Worm (Caenorhabditis elegans) whole organism, late embryonic: ENCODE results near the gene gmeb-3.
A peak's percentile ranks its signal among the peaks of the same experiment; 100 is the strongest.

Source experiments
- F13H6.1 ChIP-seq: sonication (generic microtip); optimal IDR thresholded peaks from 2 replicates; lab custom pipeline; 2016; ENCODE audit warnings: missing genetic modification characterization, missing compliant biosample characterization
- ceh-18 ChIP-seq: sonication (generic microtip); optimal IDR thresholded peaks from 2 replicates; lab custom pipeline; 2016; ENCODE audit warnings: missing genetic modification characterization, missing compliant biosample characterization
- ceh-19 ChIP-seq: fragments of 200-800 bp; sonication (Bioruptor generic); optimal IDR thresholded peaks from 2 replicates; lab custom pipeline; 2018; ENCODE audit warnings: mild to moderate bottlenecking, missing genetic modification characterization, missing compliant biosample characterization
- ceh-22 ChIP-seq: sonication (generic microtip); optimal IDR thresholded peaks from 2 replicates; lab custom pipeline; 2017; ENCODE audit warnings: missing biosample characterization, missing genetic modification characterization
- ceh-24 ChIP-seq: sonication (generic microtip); optimal IDR thresholded peaks from 2 replicates; lab custom pipeline; 2016; ENCODE audit warnings: mild to moderate bottlenecking, missing genetic modification characterization, missing compliant biosample characterization
- ceh-30 ChIP-seq: fragments of 150-350 bp; optimal IDR thresholded peaks from 2 replicates; lab custom pipeline; 2014; ENCODE audit warnings: missing biosample characterization, missing genetic modification characterization
- ceh-31 ChIP-seq: sonication (generic microtip); optimal IDR thresholded peaks from 2 replicates; lab custom pipeline; 2016; ENCODE audit warnings: missing genetic modification characterization, missing compliant biosample characterization
- ceh-45 ChIP-seq: fragments of 200-800 bp; sonication (Bioruptor generic); IDR thresholded peaks from 2 replicates; pipeline ENCODE4 v1.3.6; 2022; ENCODE audit warnings: missing genetic modification reagents, missing genetic modification characterization, missing compliant biosample characterization
- ceh-48 ChIP-seq: sonication (generic microtip); optimal IDR thresholded peaks from 2 replicates; lab custom pipeline; 2016; ENCODE audit warnings: missing genetic modification characterization, inconsistent platforms, missing compliant biosample characterization
- ceh-6 ChIP-seq: fragments of 200-800 bp; sonication (Bioruptor generic); optimal IDR thresholded peaks from 2 replicates; lab custom pipeline; 2018; ENCODE audit warnings: mild to moderate bottlenecking, missing genetic modification characterization, missing compliant biosample characterization
- che-1 ChIP-seq: sonication (generic microtip); optimal IDR thresholded peaks from 2 replicates; lab custom pipeline; 2016; ENCODE audit warnings: mild to moderate bottlenecking, missing genetic modification characterization, missing compliant biosample characterization
- elt-2 ChIP-seq: sonication (generic microtip); optimal IDR thresholded peaks from 2 replicates; lab custom pipeline; 2016; ENCODE audit warnings: missing genetic modification reagents, missing genetic modification characterization, missing compliant biosample characterization
- elt-4 ChIP-seq: sonication (generic microtip); optimal IDR thresholded peaks from 2 replicates; lab custom pipeline; 2016; ENCODE audit warnings: missing genetic modification characterization, missing compliant biosample characterization
- ets-4 ChIP-seq: sonication (generic microtip); optimal IDR thresholded peaks from 2 replicates; lab custom pipeline; 2016; ENCODE audit warnings: missing genetic modification characterization, missing compliant biosample characterization
- fax-1 ChIP-seq: sonication (generic microtip); optimal IDR thresholded peaks from 2 replicates; lab custom pipeline; 2016; ENCODE audit warnings: missing genotype, missing genetic modification characterization, missing compliant biosample characterization
- fkh-10 ChIP-seq: fragments of 150-350 bp; optimal IDR thresholded peaks from 2 replicates; lab custom pipeline; 2014; ENCODE audit warnings: missing biosample characterization, missing genetic modification reagents, missing genetic modification characterization
- fkh-6 ChIP-seq: sonication (generic microtip); optimal IDR thresholded peaks from 2 replicates; lab custom pipeline; 2016; ENCODE audit warnings: missing genetic modification characterization, missing compliant biosample characterization
- gmeb-2 ChIP-seq: sonication (generic microtip); optimal IDR thresholded peaks from 2 replicates; lab custom pipeline; 2016; ENCODE audit warnings: missing genetic modification characterization, inconsistent platforms, missing compliant biosample characterization
- hlh-13 ChIP-seq: fragments of 200-800 bp; sonication (Bioruptor generic); optimal IDR thresholded peaks from 2 replicates; lab custom pipeline; 2018; ENCODE audit warnings: mild to moderate bottlenecking, missing genetic modification characterization, missing compliant biosample characterization
- hlh-6 ChIP-seq: sonication (generic microtip); optimal IDR thresholded peaks from 2 replicates; lab custom pipeline; 2016; ENCODE audit warnings: missing genotype, missing genetic modification characterization, missing compliant biosample characterization
- hlh-8 ChIP-seq: sonication (generic microtip); optimal IDR thresholded peaks from 2 replicates; lab custom pipeline; 2016; ENCODE audit warnings: missing genotype, missing genetic modification characterization, missing compliant biosample characterization
- lin-11 ChIP-seq: fragments of 200-800 bp; sonication (Bioruptor generic); optimal IDR thresholded peaks from 2 replicates; lab custom pipeline; 2018; ENCODE audit warnings: mild to moderate bottlenecking, missing genetic modification characterization, missing compliant biosample characterization
- nfya-1 ChIP-seq: sonication (generic microtip); optimal IDR thresholded peaks from 2 replicates; lab custom pipeline; 2017; ENCODE audit warnings: missing genetic modification characterization, mild to moderate bottlenecking, missing compliant biosample characterization, antibody characterized with exemption, moderate library complexity
- nhr-11 ChIP-seq: fragments of 150-350 bp; optimal IDR thresholded peaks from 2 replicates; lab custom pipeline; 2014; ENCODE audit warnings: missing biosample characterization, missing genetic modification characterization
- npax-4 ChIP-seq: sonication (generic microtip); optimal IDR thresholded peaks from 2 replicates; lab custom pipeline; 2016; ENCODE audit warnings: missing genetic modification characterization, missing compliant biosample characterization
- pag-3 ChIP-seq: sonication (generic microtip); optimal IDR thresholded peaks from 2 replicates; lab custom pipeline; 2016; ENCODE audit warnings: missing compliant biosample characterization, missing genetic modification characterization, borderline replicate concordance
- pat-9 ChIP-seq: fragments of 200-800 bp; sonication (Bioruptor generic); optimal IDR thresholded peaks from 2 replicates; lab custom pipeline; 2018; ENCODE audit warnings: mild to moderate bottlenecking, missing genetic modification characterization, moderate library complexity, missing compliant biosample characterization
- pax-1 ChIP-seq: fragments of 150-350 bp; optimal IDR thresholded peaks from 2 replicates; lab custom pipeline; 2014; ENCODE audit warnings: missing biosample characterization, missing genetic modification characterization
- pha-4 ChIP-seq: fragments of 150-350 bp; optimal IDR thresholded peaks from 2 replicates; lab custom pipeline; 2018; ENCODE audit warnings: missing biosample characterization, missing genetic modification reagents, missing genetic modification characterization
- rnt-1 ChIP-seq: sonication (generic microtip); optimal IDR thresholded peaks from 2 replicates; lab custom pipeline; 2016; ENCODE audit warnings: missing genetic modification characterization, missing compliant biosample characterization
- sox-2 ChIP-seq: fragments of 200-800 bp; sonication (Bioruptor generic); IDR thresholded peaks from 2 replicates; pipeline ENCODE4 v1.3.6; 2022; ENCODE audit warnings: missing genetic modification reagents, missing genetic modification characterization, missing compliant biosample characterization
- sox-4 ChIP-seq: sonication (generic microtip); optimal IDR thresholded peaks from 2 replicates; lab custom pipeline; 2017; ENCODE audit warnings: mild to moderate bottlenecking, missing genetic modification characterization, inconsistent platforms, missing compliant biosample characterization
- tbx-2 ChIP-seq: sonication (generic microtip); optimal IDR thresholded peaks from 2 replicates; lab custom pipeline; 2016; ENCODE audit warnings: missing genetic modification characterization, missing compliant biosample characterization
- ttx-3 ChIP-seq: sonication (generic microtip); optimal IDR thresholded peaks from 2 replicates; lab custom pipeline; 2016; ENCODE audit warnings: missing genetic modification reagents, missing genetic modification characterization, missing compliant biosample characterization
- unc-42 ChIP-seq: sonication (generic microtip); optimal IDR thresholded peaks from 2 replicates; lab custom pipeline; 2016; ENCODE audit warnings: missing genotype, missing genetic modification characterization, missing compliant biosample characterization
- unc-86 ChIP-seq: sonication (generic microtip); optimal IDR thresholded peaks from 2 replicates; lab custom pipeline; 2016; ENCODE audit warnings: missing genetic modification characterization, missing compliant biosample characterization

The gmeb-3 gene

ce11 chrIII:3737742-3738141, 30.6 kb upstream of the gmeb-3 start:
- TF ChIP-seq sox-4 (tag; lab: Kevin White, UChicago) (no peak), F13H6.1 (tag; lab: Kevin White, UChicago) (no peak), ceh-31 (no peak), ceh-6 (GFP tag; lab: Kevin White, UChicago) (no peak), ceh-18 (tag; lab: Kevin White, UChicago) (no peak), ttx-3 (tag; lab: Kevin White, UChicago) (no peak), tbx-2 (tag; lab: Kevin White, UChicago) (no peak), sox-2 (GFP tag; lab: Robert Waterston, UW) (no peak), fkh-10 (GFP tag; lab: Kevin White, UChicago) (no peak)
- TF ChIP-seq, all 69 proteins: peak for 0

- no peak for TF ChIP-seq che-1 (tag; lab: Kevin White, UChicago)
- no peak for TF ChIP-seq hlh-6 (tag; lab: Kevin White, UChicago)
- no peak for TF ChIP-seq fkh-6 (tag; lab: Kevin White, UChicago)
- no peak for TF ChIP-seq nhr-11 (tag; lab: Kevin White, UChicago)
- no peak for TF ChIP-seq elt-4
Measured at ce11 chrIII:3738331-3738730, 30.0 kb upstream of the gmeb-3 start.

ce11 chrIII:3742090-3742489, 26.2 kb upstream of the gmeb-3 start:
- TF ChIP-seq pax-1, result no peak
- no peak for TF ChIP-seq ceh-31
- TF ChIP-seq fax-1 (tag; lab: Kevin White, UChicago), result no peak
- no peak for TF ChIP-seq npax-4 (tag; lab: Kevin White, UChicago)
- TF ChIP-seq ceh-45 (GFP tag; lab: Robert Waterston, UW), result no peak
- TF ChIP-seq rnt-1 (tag; lab: Kevin White, UChicago), result no peak
- no peak for TF ChIP-seq pha-4 (tag; lab: Kevin White, UChicago)
- TF ChIP-seq ceh-48 (tag; lab: Kevin White, UChicago), result no peak
- no peak for TF ChIP-seq elt-4
- TF ChIP-seq fkh-10 (GFP tag; lab: Kevin White, UChicago), result no peak
- no peak for TF ChIP-seq hlh-8 (tag; lab: Kevin White, UChicago)
- TF ChIP-seq ceh-22 (tag; lab: Kevin White, UChicago), result no peak
- TF ChIP-seq ceh-19 (GFP tag; lab: Kevin White, UChicago), result no peak
- no peak for TF ChIP-seq unc-86 (tag; lab: Kevin White, UChicago)
- TF ChIP-seq nfya-1 (tag; lab: Kevin White, UChicago), result no peak
- TF ChIP-seq sox-4 (tag; lab: Kevin White, UChicago), result no peak
- no peak for TF ChIP-seq ets-4 (tag; lab: Kevin White, UChicago)
- TF ChIP-seq F13H6.1 (tag; lab: Kevin White, UChicago), result no peak

ce11 chrIII:3743367-3743766, 24.9 kb upstream of the gmeb-3 start:
- TF ChIP-seq elt-2 (tag; lab: Kevin White, UChicago) (peak; percentile 91), ceh-24 (tag; lab: Kevin White, UChicago) (no peak)

ce11 chrIII:3745138-3745537, 23.2 kb upstream of the gmeb-3 start, which contains the start of gene lin-48:
Gene lin-48 (plus strand): TSS chrIII:3745438.
- TF ChIP-seq pat-9 (tag; lab: Kevin White, UChicago) (no peak), pax-1 (no peak), hlh-13 (no peak), fkh-10 (GFP tag; lab: Kevin White, UChicago) (no peak), ceh-6 (GFP tag; lab: Kevin White, UChicago) (no peak), ceh-30 (no peak), lin-11 (no peak), unc-42 (no peak), fax-1 (tag; lab: Kevin White, UChicago) (no peak), gmeb-2 (no peak), pag-3 (tag; lab: Kevin White, UChicago) (no peak), ceh-45 (GFP tag; lab: Robert Waterston, UW) (no peak)
